Fruit fly (Drosophila melanogaster) whole organism, prepupa: ENCODE data around the gene CG42784.

Source experiments
- Blimp-1 ChIP-seq: fragments of 200-800 bp; sonication (Bioruptor generic); optimal IDR thresholded peaks from 3 replicates; lab custom pipeline; 2017; ENCODE audit warnings: missing biosample characterization, missing genetic modification characterization, mild to moderate bottlenecking, moderate library complexity, missing genetic modification reagents
- CG31627 ChIP-seq: fragments of 200-800 bp; sonication (Bioruptor generic); optimal IDR thresholded peaks from 3 replicates; lab custom pipeline; 2016; ENCODE audit warnings: missing biosample characterization, missing genetic modification characterization
- Hr39 ChIP-seq: fragments of 200-800 bp; sonication (Bioruptor generic); optimal IDR thresholded peaks from 2 replicates; lab custom pipeline; 2016; ENCODE audit warnings: missing biosample characterization, missing genetic modification characterization
- Hr4 ChIP-seq: fragments of 200-800 bp; sonication (Bioruptor generic); optimal IDR thresholded peaks from 3 replicates; lab custom pipeline; 2016; ENCODE audit warnings: missing biosample characterization, missing genetic modification characterization
- fkh ChIP-seq: fragments of 200-800 bp; sonication (Bioruptor generic); optimal IDR thresholded peaks from 3 replicates; lab custom pipeline; 2017; ENCODE audit warnings: missing biosample characterization, mild to moderate bottlenecking, missing genetic modification characterization, moderate library complexity

- no peak for TF ChIP-seq Hr4 (GFP tag; lab: Kevin White, UChicago)
- no peak for TF ChIP-seq fkh
- no peak for TF ChIP-seq Hr39
- peak; percentile 61 for TF ChIP-seq CG31627
- TF ChIP-seq Blimp-1 (GFP tag; lab: Kevin White, UChicago), result no peak
These were observed 36.7 kb upstream of the CG42784 start, which contains the start of the genes CG9302 and beta'COP for dm6 chr2L:13378488-13378964.
